Worm (Caenorhabditis elegans): Measurements from ENCODE around the gene try-14.
A peak's percentile ranks its signal among the peaks of the same experiment; 100 is the strongest.

try-14 gene

DNA sequence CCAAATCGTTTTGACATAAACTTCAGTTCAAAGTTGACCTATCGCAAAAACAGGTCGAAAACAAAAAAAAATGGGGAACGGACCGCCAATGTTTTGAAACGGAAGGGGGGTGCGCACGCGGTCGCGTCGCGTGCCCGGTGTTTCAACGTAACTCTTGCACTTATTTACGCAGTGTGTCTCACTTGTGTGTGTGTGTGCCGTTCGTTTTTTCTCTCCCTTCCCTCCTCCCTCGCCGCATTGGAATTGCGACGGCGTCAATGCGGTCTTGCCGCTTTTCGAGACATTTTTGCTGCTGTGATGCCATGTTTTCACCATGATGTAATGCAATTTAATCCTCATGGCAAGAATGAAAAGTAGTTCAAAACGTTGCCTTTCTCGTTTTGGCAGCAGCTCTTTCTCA is 16.9 kb downstream of the try-14 start:
- TF ChIP-seq tbx-2 (tag; optimal IDR thresholded peaks at IDR 0.05) (no peak), ztf-11 (tag; optimal IDR thresholded peaks at IDR 0.05) (no peak), skn-1 (tag; optimal IDR thresholded peaks at IDR 0.05) (peak; percentile 16), pha-4 (tag; optimal IDR thresholded peaks at IDR 0.05) (peak; percentile 47), nhr-237 (tag; optimal IDR thresholded peaks at IDR 0.05) (no peak), mml-1 (tag; optimal IDR thresholded peaks at IDR 0.05) (no peak), nhr-76 (tag; optimal IDR thresholded peaks at IDR 0.05) (no peak), sea-2 (GFP tag; optimal IDR thresholded peaks at IDR 0.05) (no peak), ama-1 (optimal IDR thresholded peaks at IDR 0.05) (peak; percentile 82), ZK546.5 (tag; optimal IDR thresholded peaks at IDR 0.05) (no peak), nhr-67 (tag; optimal IDR thresholded peaks at IDR 0.05) (no peak), lin-15B (tag; optimal IDR thresholded peaks at IDR 0.05) (peak; percentile 6), egl-27 (tag; optimal IDR thresholded peaks at IDR 0.05) (no peak), mdl-1 (tag; optimal IDR thresholded peaks at IDR 0.05) (no peak), nhr-23 (tag; optimal IDR thresholded peaks at IDR 0.05) (no peak), fos-1 (tag; optimal IDR thresholded peaks at IDR 0.05) (no peak), daf-12 (tag; optimal IDR thresholded peaks at IDR 0.05) (no peak), nhr-77 (tag; optimal IDR thresholded peaks at IDR 0.05) (no peak), ceh-16 (tag; optimal IDR thresholded peaks at IDR 0.05) (no peak), nhr-12 (tag; optimal IDR thresholded peaks at IDR 0.05) (no peak), unc-39 (tag; optimal IDR thresholded peaks at IDR 0.05) (no peak), nhr-11 (tag; optimal IDR thresholded peaks at IDR 0.05) (no peak), nhr-43 (tag; optimal IDR thresholded peaks at IDR 0.05; ENCODE audit: poor library complexity, severe bottlenecking) (no peak), eor-1 (tag; optimal IDR thresholded peaks at IDR 0.05) (no peak), nfya-1 (tag; optimal IDR thresholded peaks at IDR 0.05; ENCODE audit: insufficient read depth) (peak; percentile 51), R02D3.7 (tag; optimal IDR thresholded peaks at IDR 0.05) (no peak), ceh-28 (tag; optimal IDR thresholded peaks at IDR 0.05) (peak; percentile 17), zag-1 (tag; optimal IDR thresholded peaks at IDR 0.05) (no peak), ceh-9 (tag; optimal IDR thresholded peaks at IDR 0.05) (no peak), elt-2 (tag; optimal IDR thresholded peaks at IDR 0.05) (peak; percentile 35), fkh-10 (GFP tag; optimal IDR thresholded peaks at IDR 0.05) (peak; percentile 6), ceh-82 (tag; optimal IDR thresholded peaks at IDR 0.05) (no peak), elt-3 (tag; optimal IDR thresholded peaks at IDR 0.05) (no peak), snpc-4 (tag; optimal IDR thresholded peaks at IDR 0.05) (no peak), jun-1 (tag; optimal IDR thresholded peaks at IDR 0.05) (no peak), hmg-11 (tag; optimal IDR thresholded peaks at IDR 0.05) (peak; percentile 59), pqm-1 (tag; optimal IDR thresholded peaks at IDR 0.05) (no peak), lin-39 (tag; optimal IDR thresholded peaks at IDR 0.05) (peak; percentile 86), aly-2 (tag; optimal IDR thresholded peaks at IDR 0.05) (no peak), nhr-25 (tag; optimal IDR thresholded peaks at IDR 0.05) (peak; percentile 21), egl-5 (tag; optimal IDR thresholded peaks at IDR 0.05) (peak; percentile 6), unc-62 (GFP tag; optimal IDR thresholded peaks at IDR 0.05) (no peak), ztf-4 (tag; optimal IDR thresholded peaks at IDR 0.05) (no peak), fkh-2 (tag; optimal IDR thresholded peaks at IDR 0.05) (no peak), elt-1 (tag; optimal IDR thresholded peaks at IDR 0.05) (peak; percentile 3), lsy-12 (tag; optimal IDR thresholded peaks at IDR 0.05) (no peak), nhr-28 (tag; optimal IDR thresholded peaks at IDR 0.05) (no peak)

DNA sequence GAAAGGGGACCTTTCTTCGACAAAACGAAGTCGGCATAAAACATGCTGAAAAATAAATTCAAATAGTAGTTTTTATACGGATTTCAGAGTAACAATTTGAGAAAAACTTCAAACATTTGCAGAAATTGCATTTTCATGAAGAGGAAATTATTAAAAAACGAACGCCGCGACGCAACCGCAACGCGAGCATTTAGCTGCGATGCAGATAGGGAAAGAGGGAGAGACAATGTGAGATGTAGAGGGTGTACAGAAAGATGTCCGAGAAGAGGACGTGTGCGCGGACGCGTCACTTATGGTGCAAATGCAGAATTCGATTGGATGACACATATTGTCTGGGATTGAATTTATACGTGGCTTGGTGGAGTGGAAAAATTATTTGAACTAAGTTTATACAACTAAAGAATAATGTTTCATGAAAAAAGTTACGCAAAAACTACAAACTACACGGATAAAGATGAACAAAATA is 20.4 kb downstream of the try-14 start, which contains the start of gene coh-1:
Gene coh-1 (minus strand): TSS at position 51 of the 466 bp plus-strand sequence.
- TF ChIP-seq ceh-82 (tag; optimal IDR thresholded peaks at IDR 0.05) (no peak), ceh-16 (tag; optimal IDR thresholded peaks at IDR 0.05) (no peak), R02D3.7 (tag; optimal IDR thresholded peaks at IDR 0.05) (no peak), nhr-77 (tag; optimal IDR thresholded peaks at IDR 0.05) (no peak), ama-1 (optimal IDR thresholded peaks at IDR 0.05) (no peak), ceh-9 (tag; optimal IDR thresholded peaks at IDR 0.05) (no peak), tbx-2 (tag; optimal IDR thresholded peaks at IDR 0.05) (no peak), zag-1 (tag; optimal IDR thresholded peaks at IDR 0.05) (no peak), nfya-1 (tag; optimal IDR thresholded peaks at IDR 0.05; ENCODE audit: insufficient read depth) (peak; percentile 77), fkh-2 (tag; optimal IDR thresholded peaks at IDR 0.05) (no peak), nhr-76 (tag; optimal IDR thresholded peaks at IDR 0.05) (no peak), nhr-67 (tag; optimal IDR thresholded peaks at IDR 0.05) (no peak), pqm-1 (tag; optimal IDR thresholded peaks at IDR 0.05) (no peak), ceh-28 (tag; optimal IDR thresholded peaks at IDR 0.05) (peak; percentile 8), unc-62 (GFP tag; optimal IDR thresholded peaks at IDR 0.05) (no peak), elt-1 (tag; optimal IDR thresholded peaks at IDR 0.05) (no peak), fos-1 (tag; optimal IDR thresholded peaks at IDR 0.05) (no peak), pha-4 (tag; optimal IDR thresholded peaks at IDR 0.05) (peak; percentile 63), sea-2 (GFP tag; optimal IDR thresholded peaks at IDR 0.05) (no peak), hmg-11 (tag; optimal IDR thresholded peaks at IDR 0.05) (peak; percentile 87), ztf-11 (tag; optimal IDR thresholded peaks at IDR 0.05) (no peak), elt-2 (tag; optimal IDR thresholded peaks at IDR 0.05) (peak; percentile 23), aly-2 (tag; optimal IDR thresholded peaks at IDR 0.05) (no peak), egl-27 (tag; optimal IDR thresholded peaks at IDR 0.05) (no peak), fkh-10 (GFP tag; optimal IDR thresholded peaks at IDR 0.05) (no peak), nhr-11 (tag; optimal IDR thresholded peaks at IDR 0.05) (no peak), mdl-1 (tag; optimal IDR thresholded peaks at IDR 0.05) (no peak), daf-12 (tag; optimal IDR thresholded peaks at IDR 0.05) (no peak), nhr-23 (tag; optimal IDR thresholded peaks at IDR 0.05) (peak; percentile 77), nhr-43 (tag; optimal IDR thresholded peaks at IDR 0.05; ENCODE audit: poor library complexity, severe bottlenecking) (peak; percentile 33), nhr-28 (tag; optimal IDR thresholded peaks at IDR 0.05) (no peak), ZK546.5 (tag; optimal IDR thresholded peaks at IDR 0.05) (no peak), unc-39 (tag; optimal IDR thresholded peaks at IDR 0.05) (no peak), mml-1 (tag; optimal IDR thresholded peaks at IDR 0.05) (no peak), lsy-12 (tag; optimal IDR thresholded peaks at IDR 0.05) (no peak), nhr-12 (tag; optimal IDR thresholded peaks at IDR 0.05) (no peak), nhr-237 (tag; optimal IDR thresholded peaks at IDR 0.05) (no peak), egl-5 (tag; optimal IDR thresholded peaks at IDR 0.05) (peak; percentile 31), elt-3 (tag; optimal IDR thresholded peaks at IDR 0.05) (no peak)
